Worm (Caenorhabditis elegans) whole organism, L4 larva: ENCODE measurements around the gene Y67H2A.2.
A peak's percentile ranks its signal among the peaks of the same experiment; 100 is the strongest.

Experiments
- F49E8.2 ChIP-seq: sonication (generic microtip); optimal IDR thresholded peaks from 2 replicates; lab custom pipeline; 2016; ENCODE audit warnings: missing compliant biosample characterization, mild to moderate bottlenecking, missing genetic modification characterization, borderline replicate concordance
- T20F7.1 ChIP-seq: fragments of 200-800 bp; sonication (Bioruptor generic); optimal IDR thresholded peaks from 2 replicates; lab custom pipeline; 2018; ENCODE audit warnings: mild to moderate bottlenecking, missing genetic modification characterization, missing compliant biosample characterization
- T26A8.4 ChIP-seq: fragments of 200-800 bp; sonication (Bioruptor generic); IDR thresholded peaks from 2 replicates; pipeline ENCODE4 v1.3.6; 2022; ENCODE audit warnings: missing genetic modification characterization, missing compliant biosample characterization
- Y48G9A.11 ChIP-seq: fragments of 200-800 bp; sonication (Bioruptor generic); IDR thresholded peaks from 2 replicates; pipeline ENCODE4 v1.3.6; 2022; ENCODE audit warnings: missing genetic modification reagents, missing genetic modification characterization, missing compliant biosample characterization
- aha-1 ChIP-seq: fragments of 150-350 bp; peaks from one replicate; lab custom pipeline; 2014; ENCODE audit warnings: missing biosample characterization, missing genetic modification characterization
- ceh-20 ChIP-seq: fragments of 200-800 bp; sonication (Bioruptor generic); IDR thresholded peaks from 2 replicates; pipeline ENCODE4 v1.3.6; 2022; ENCODE audit warnings: missing genetic modification reagents, missing genetic modification characterization, missing compliant biosample characterization
- ceh-28 ChIP-seq: fragments of 150-350 bp; optimal IDR thresholded peaks from 2 replicates; lab custom pipeline; 2014; ENCODE audit warnings: missing biosample characterization, missing genetic modification reagents, missing genetic modification characterization
- ceh-32 ChIP-seq: sonication (generic microtip); optimal IDR thresholded peaks from 2 replicates; lab custom pipeline; 2016; ENCODE audit warnings: mild to moderate bottlenecking, missing genetic modification characterization, missing compliant biosample characterization; ENCODE audit not compliant: poor library complexity
- ctbp-1 ChIP-seq: fragments of 200-800 bp; sonication (Bioruptor generic); IDR thresholded peaks from 2 replicates; pipeline ENCODE4 v1.3.6; 2022; ENCODE audit warnings: missing genetic modification reagents, missing genetic modification characterization, missing compliant biosample characterization
- daf-16 ChIP-seq, 3 experiments: sonication (generic microtip); optimal IDR thresholded peaks; 2 replicates each; lab custom pipeline; 2016 to 2017; ENCODE audit warnings: missing genetic modification characterization in 3 of 3, missing genetic modification reagents in 3 of 3, mild to moderate bottlenecking in 2 of 3, missing compliant biosample characterization in 2 of 3, missing biosample characterization in 1 of 3, moderate library complexity in 1 of 3
- dmd-6 ChIP-seq: fragments of 200-800 bp; sonication (Bioruptor generic); IDR thresholded peaks from 2 replicates; pipeline ENCODE4 v1.3.6; 2022; ENCODE audit warnings: missing genetic modification reagents, missing genetic modification characterization, missing compliant biosample characterization
- dmd-9 ChIP-seq: fragments of 200-800 bp; sonication (Bioruptor generic); IDR thresholded peaks from 2 replicates; pipeline ENCODE4 v1.3.6; 2022; ENCODE audit warnings: missing genetic modification reagents, missing genetic modification characterization, missing compliant biosample characterization
- dpl-1 ChIP-seq: fragments of 150-350 bp; optimal IDR thresholded peaks from 2 replicates; lab custom pipeline; 2014; ENCODE audit warnings: missing biosample characterization, missing genetic modification reagents, missing genetic modification characterization
- dve-1 ChIP-seq: sonication (generic microtip); optimal IDR thresholded peaks from 2 replicates; lab custom pipeline; 2017; ENCODE audit warnings: antibody characterized with exemption, mild to moderate bottlenecking, missing genetic modification characterization, missing compliant biosample characterization; ENCODE audit not compliant: insufficient read depth
- fkh-10 ChIP-seq: fragments of 150-350 bp; optimal IDR thresholded peaks from 2 replicates; lab custom pipeline; 2014; ENCODE audit warnings: missing biosample characterization, missing genetic modification reagents, missing genetic modification characterization
- hif-1 ChIP-seq, 2 experiments: sonication (generic microtip); optimal IDR thresholded peaks; 2 replicates each; lab custom pipeline; 2016 to 2017; ENCODE audit warnings: missing compliant biosample characterization in 2 of 2, missing genetic modification characterization in 2 of 2, missing genetic modification reagents in 2 of 2, missing genotype in 2 of 2, mild to moderate bottlenecking in 1 of 2
- hlh-11 ChIP-seq: fragments of 200-800 bp; sonication (Bioruptor generic); optimal IDR thresholded peaks from 2 replicates; lab custom pipeline; 2018; ENCODE audit warnings: mild to moderate bottlenecking, missing genetic modification characterization, missing compliant biosample characterization
- hlh-30 ChIP-seq: sonication (generic microtip); optimal IDR thresholded peaks from 2 replicates; lab custom pipeline; 2017; ENCODE audit warnings: antibody characterized with exemption, mild to moderate bottlenecking, missing genetic modification characterization, missing compliant biosample characterization; ENCODE audit not compliant: insufficient read depth
- hmg-1.1 ChIP-seq: fragments of 200-800 bp; sonication (Bioruptor generic); IDR thresholded peaks from 2 replicates; pipeline ENCODE4 v1.3.6; 2022; ENCODE audit warnings: missing genetic modification reagents, missing genetic modification characterization, missing compliant biosample characterization
- jun-1 ChIP-seq: fragments of 150-350 bp; optimal IDR thresholded peaks from 2 replicates; lab custom pipeline; 2014; ENCODE audit warnings: missing biosample characterization, missing genetic modification reagents, missing genetic modification characterization
- lim-7 ChIP-seq: fragments of 200-800 bp; sonication (Bioruptor generic); IDR thresholded peaks from 2 replicates; pipeline ENCODE4 v1.3.6; 2022; ENCODE audit warnings: missing genetic modification characterization, missing compliant biosample characterization
- lin-1 ChIP-seq: fragments of 200-800 bp; sonication (Bioruptor generic); IDR thresholded peaks from 2 replicates; pipeline ENCODE4 v1.3.6; 2022; ENCODE audit warnings: missing genetic modification reagents, missing genetic modification characterization, missing compliant biosample characterization
- lin-38 ChIP-seq: fragments of 200-800 bp; sonication (Bioruptor generic); IDR thresholded peaks from 2 replicates; pipeline ENCODE4 v1.3.6; 2022; ENCODE audit warnings: missing genetic modification reagents, missing genetic modification characterization, missing compliant biosample characterization
- lsy-2 ChIP-seq, 2 experiments: fragments of 150-350 bp in 1 of 2; sonication (generic microtip) in 1 of 2; optimal IDR thresholded peaks; 2 replicates each; lab custom pipeline; 2014 to 2017; ENCODE audit warnings: missing biosample characterization in 2 of 2, missing genetic modification characterization in 2 of 2
- mdt-29 ChIP-seq: fragments of 200-800 bp; sonication (Bioruptor generic); IDR thresholded peaks from 2 replicates; pipeline ENCODE4 v1.3.6; 2022; ENCODE audit warnings: missing genetic modification reagents, missing genetic modification characterization, missing compliant biosample characterization
- mxl-3 ChIP-seq: fragments of 200-800 bp; sonication (Bioruptor generic); optimal IDR thresholded peaks from 2 replicates; lab custom pipeline; 2018; ENCODE audit warnings: mild to moderate bottlenecking, missing genetic modification characterization, missing compliant biosample characterization
- nhr-10 ChIP-seq: fragments of 150-350 bp; optimal IDR thresholded peaks from 2 replicates; lab custom pipeline; 2014; ENCODE audit warnings: missing biosample characterization, missing genetic modification characterization
- nhr-25 ChIP-seq: sonication (generic microtip); optimal IDR thresholded peaks from 2 replicates; lab custom pipeline; 2017; ENCODE audit warnings: missing genetic modification characterization, mild to moderate bottlenecking, missing compliant biosample characterization, antibody characterized with exemption, moderate library complexity, borderline replicate concordance; ENCODE audit not compliant: insufficient read depth
- nhr-28 ChIP-seq: fragments of 150-350 bp; optimal IDR thresholded peaks from 2 replicates; lab custom pipeline; 2014; ENCODE audit warnings: missing biosample characterization, missing genetic modification characterization
- nhr-41 ChIP-seq: fragments of 200-800 bp; sonication (Bioruptor generic); IDR thresholded peaks from 2 replicates; pipeline ENCODE4 v1.3.6; 2022; ENCODE audit warnings: missing genetic modification reagents, missing genetic modification characterization, missing compliant biosample characterization
- nhr-48 ChIP-seq: sonication (generic microtip); optimal IDR thresholded peaks from 2 replicates; lab custom pipeline; 2016; ENCODE audit warnings: mild to moderate bottlenecking, missing genetic modification characterization, missing compliant biosample characterization
- nhr-6 ChIP-seq: fragments of 150-350 bp; optimal IDR thresholded peaks from 2 replicates; lab custom pipeline; 2014; ENCODE audit warnings: missing biosample characterization, missing genetic modification characterization
- nhr-77 ChIP-seq: fragments of 150-350 bp; optimal IDR thresholded peaks from 2 replicates; lab custom pipeline; 2014; ENCODE audit warnings: missing biosample characterization, missing genetic modification characterization
- php-3 ChIP-seq: fragments of 200-800 bp; sonication (Bioruptor generic); IDR thresholded peaks from 2 replicates; pipeline ENCODE4 v1.3.6; 2022; ENCODE audit warnings: missing genetic modification reagents, missing genetic modification characterization, missing compliant biosample characterization
- saeg-2 ChIP-seq: fragments of 200-800 bp; sonication (Bioruptor generic); IDR thresholded peaks from 2 replicates; pipeline ENCODE4 v1.3.6; 2022; ENCODE audit warnings: missing genetic modification reagents, missing genetic modification characterization, missing compliant biosample characterization
- sdz-12 ChIP-seq: fragments of 200-800 bp; sonication (Bioruptor generic); optimal IDR thresholded peaks from 2 replicates; lab custom pipeline; 2018; ENCODE audit warnings: mild to moderate bottlenecking, missing genetic modification characterization, missing compliant biosample characterization
- set-16 ChIP-seq: fragments of 200-800 bp; sonication (Bioruptor generic); IDR thresholded peaks from 2 replicates; pipeline ENCODE4 v1.3.6; 2022; ENCODE audit warnings: missing genetic modification reagents, missing genetic modification characterization, missing compliant biosample characterization
- tra-1 ChIP-seq: fragments of 200-800 bp; sonication (Bioruptor generic); IDR thresholded peaks from 2 replicates; pipeline ENCODE4 v1.3.6; 2022; ENCODE audit warnings: missing genetic modification reagents, missing genetic modification characterization, missing compliant biosample characterization
- zfp-3 ChIP-seq: fragments of 200-800 bp; sonication (Bioruptor generic); conservative IDR thresholded peaks from 2 replicates; pipeline ENCODE4 v1.3.6; 2022; ENCODE audit warnings: missing genetic modification reagents, missing genetic modification characterization, missing compliant biosample characterization
- zip-11 ChIP-seq: fragments of 200-800 bp; sonication (Bioruptor generic); IDR thresholded peaks from 2 replicates; pipeline ENCODE4 v1.3.6; 2022; ENCODE audit warnings: missing genetic modification characterization, missing compliant biosample characterization

Gene Y67H2A.2

DNA sequence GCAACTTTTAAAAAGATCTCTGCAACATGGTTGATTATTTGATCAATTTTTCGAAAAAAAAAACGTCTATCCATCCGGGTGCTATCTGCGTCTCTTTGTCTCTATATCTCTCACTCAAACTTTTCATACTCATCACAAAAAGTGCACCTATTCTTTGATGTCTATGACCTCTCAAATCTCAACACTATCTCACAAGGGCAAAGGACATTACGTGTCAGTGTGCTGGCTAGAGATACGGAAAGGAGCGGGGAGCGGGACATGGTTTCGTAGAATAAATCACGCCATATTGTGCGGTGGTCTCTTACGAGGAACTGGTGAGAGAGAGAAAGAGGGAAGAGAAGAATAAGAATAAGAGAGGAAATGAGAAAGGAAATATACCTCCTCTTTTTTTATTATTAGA is 24.8 kb upstream of the Y67H2A.2 start (continued):
- TF ChIP-seq lsy-2 (tag; optimal IDR thresholded peaks at IDR 0.05; lab: Kevin White, UChicago) (peak; percentile 64 to 84), F49E8.2 (tag; lab: Kevin White, UChicago) (no peak), lin-1 (peak; percentile 87), zfp-3 (GFP tag; lab: Robert Waterston, UW) (0 out of 2 replicates have a peak, but pooled peaks have one; percentile 54), ceh-28 (tag; lab: Kevin White, UChicago) (no peak), fkh-10 (GFP tag; lab: Kevin White, UChicago) (peak; percentile 7), zip-11 (no peak), hif-1 (tag; optimal IDR thresholded peaks at IDR 0.05; lab: Kevin White, UChicago) (peak in 1 of 2 experiments; percentile 62), ceh-32 (tag; lab: Kevin White, UChicago) (no peak), jun-1 (tag; lab: Kevin White, UChicago) (peak; percentile 52), nhr-25 (tag; lab: Kevin White, UChicago) (peak; percentile 58), lin-38 (GFP tag; lab: Robert Waterston, UW) (peak; percentile 47), nhr-48 (tag; lab: Kevin White, UChicago) (peak; percentile 92), nhr-41 (0 out of 2 replicates have a peak, but pooled peaks have one; percentile 11), nhr-10 (tag; lab: Kevin White, UChicago) (peak; percentile 80), dpl-1 (GFP tag; lab: Kevin White, UChicago) (peak; percentile 36), Y48G9A.11 (GFP tag; lab: Robert Waterston, UW) (no peak), hmg-1.1 (GFP tag; lab: Robert Waterston, UW) (peak; percentile 49; the same call in 1 of the 2 replicates), set-16 (peak; percentile 20; the same call in 1 of the 2 replicates), daf-16 (GFP tag; optimal IDR thresholded peaks at IDR 0.05; lab: Kevin White, UChicago) (peak; percentile 19 to 20), daf-16 (tag; optimal IDR thresholded peaks at IDR 0.05; lab: Kevin White, UChicago) (peak; percentile 78), ctbp-1 (GFP tag; lab: Robert Waterston, UW) (no peak), tra-1 (GFP tag; lab: Robert Waterston, UW) (peak; percentile 77), T20F7.1 (GFP tag; lab: Kevin White, UChicago) (peak; percentile 65), sdz-12 (no peak), dve-1 (tag; lab: Kevin White, UChicago) (peak; percentile 97), hlh-30 (tag; lab: Kevin White, UChicago) (peak; percentile 88), T26A8.4 (GFP tag; lab: Robert Waterston, UW) (peak; percentile 46), ceh-20 (GFP tag; lab: Robert Waterston, UW) (peak; percentile 54; the same call in 1 of the 2 replicates), php-3 (GFP tag; lab: Robert Waterston, UW) (peak; percentile 47; the same call in 1 of the 2 replicates), mdt-29 (peak; percentile 91), nhr-77 (peak; percentile 81), aha-1 (tag; lab: Kevin White, UChicago) (peak; percentile 97), hlh-11 (tag; lab: Kevin White, UChicago) (peak; percentile 96), mxl-3 (peak; percentile 59), nhr-6 (peak; percentile 88), dmd-9 (GFP tag; lab: Robert Waterston, UW) (no peak), nhr-28 (tag; lab: Kevin White, UChicago) (peak; percentile 94), saeg-2 (GFP tag; lab: Robert Waterston, UW) (0 out of 2 replicates have a peak, but pooled peaks have one; percentile 35), dmd-6 (GFP tag; lab: Robert Waterston, UW) (peak; percentile 95), lim-7 (no peak)
- TF ChIP-seq, all 104 proteins: peak for 41
